Worm (Caenorhabditis elegans) whole organism, L2 larva: ENCODE results near the gene C06C3.7.

Experiments used
- C34F6.9 ChIP-seq: fragments of 150-350 bp; optimal IDR thresholded peaks from 2 replicates; lab custom pipeline; 2014; ENCODE audit warnings: missing biosample characterization, missing genetic modification characterization
- F13H6.1 ChIP-seq: sonication (generic microtip); optimal IDR thresholded peaks from 2 replicates; lab custom pipeline; 2016; ENCODE audit warnings: missing genetic modification characterization, missing compliant biosample characterization
- R02D3.7 ChIP-seq: fragments of 150-350 bp; optimal IDR thresholded peaks from 2 replicates; lab custom pipeline; 2014; ENCODE audit warnings: missing biosample characterization, missing genetic modification characterization
- Y55F3AM.14 ChIP-seq: fragments of 200-800 bp; sonication (Bioruptor generic); optimal IDR thresholded peaks from 2 replicates; lab custom pipeline; 2018; ENCODE audit warnings: mild to moderate bottlenecking, missing genetic modification characterization, missing compliant biosample characterization
- alr-1 ChIP-seq: fragments of 150-350 bp; optimal IDR thresholded peaks from 2 replicates; lab custom pipeline; 2014; ENCODE audit warnings: missing biosample characterization, missing genetic modification characterization
- ama-1 ChIP-seq: fragments of 150-350 bp; optimal IDR thresholded peaks from 2 replicates; lab custom pipeline; 2018; ENCODE audit warnings: inconsistent platforms
- blmp-1 ChIP-seq: sonication (generic microtip); optimal IDR thresholded peaks from 2 replicates; lab custom pipeline; 2017; ENCODE audit warnings: missing genetic modification characterization, mild to moderate bottlenecking, missing compliant biosample characterization, antibody characterized with exemption, moderate library complexity; ENCODE audit not compliant: insufficient read depth
- ceh-16 ChIP-seq: fragments of 150-350 bp; optimal IDR thresholded peaks from 2 replicates; lab custom pipeline; 2014; ENCODE audit warnings: missing biosample characterization, missing genetic modification characterization
- ceh-82 ChIP-seq: fragments of 150-350 bp; optimal IDR thresholded peaks from 2 replicates; lab custom pipeline; 2014; ENCODE audit warnings: missing biosample characterization, missing genetic modification characterization
- crh-2 ChIP-seq: sonication (generic microtip); optimal IDR thresholded peaks from 2 replicates; lab custom pipeline; 2017; ENCODE audit warnings: missing biosample characterization, missing genetic modification characterization
- dmd-4 ChIP-seq: sonication (generic microtip); optimal IDR thresholded peaks from 2 replicates; lab custom pipeline; 2017; ENCODE audit warnings: missing biosample characterization, missing genetic modification characterization
- egl-27 ChIP-seq: sonication (generic microtip); optimal IDR thresholded peaks from 3 replicates; lab custom pipeline; 2017; ENCODE audit warnings: missing biosample characterization, missing genetic modification reagents, missing genetic modification characterization
- elt-1 ChIP-seq: fragments of 150-350 bp; optimal IDR thresholded peaks from 2 replicates; lab custom pipeline; 2014; ENCODE audit warnings: missing biosample characterization, missing genetic modification characterization
- elt-3 ChIP-seq: sonication (generic microtip); optimal IDR thresholded peaks from 2 replicates; lab custom pipeline; 2017; ENCODE audit warnings: missing biosample characterization, missing genetic modification characterization
- fos-1 ChIP-seq: fragments of 150-350 bp; optimal IDR thresholded peaks from 2 replicates; lab custom pipeline; 2014; ENCODE audit warnings: missing biosample characterization, missing genetic modification characterization
- gmeb-1 ChIP-seq: fragments of 150-350 bp; optimal IDR thresholded peaks from 2 replicates; lab custom pipeline; 2014; ENCODE audit warnings: missing biosample characterization, missing genetic modification characterization
- lin-11 ChIP-seq: fragments of 150-350 bp; sonication (generic microtip); optimal IDR thresholded peaks from 2 replicates; lab custom pipeline; 2014; ENCODE audit warnings: missing biosample characterization, missing genetic modification characterization, inconsistent platforms, mixed read lengths
- lin-39 ChIP-seq: fragments of 150-350 bp; optimal IDR thresholded peaks from 2 replicates; lab custom pipeline; 2014; ENCODE audit warnings: missing biosample characterization, missing genetic modification reagents, missing genetic modification characterization
- lsy-2 ChIP-seq, 2 experiments: fragments of 150-350 bp in 1 of 2; sonication (generic microtip) in 1 of 2; optimal IDR thresholded peaks; 2 replicates each; lab custom pipeline; 2014 to 2017; ENCODE audit warnings: missing biosample characterization in 2 of 2, missing genetic modification characterization in 2 of 2
- mbf-1 ChIP-seq: sonication (generic microtip); optimal IDR thresholded peaks from 2 replicates; lab custom pipeline; 2017; ENCODE audit warnings: missing biosample characterization, missing genetic modification characterization
- mdl-1 ChIP-seq, 2 experiments: fragments of 150-350 bp in 1 of 2; sonication (generic microtip) in 1 of 2; optimal IDR thresholded peaks; 2 replicates each; lab custom pipeline; 2017; ENCODE audit warnings: missing biosample characterization in 2 of 2, missing genetic modification characterization in 2 of 2
- nhr-10 ChIP-seq: sonication (generic microtip); optimal IDR thresholded peaks from 2 replicates; lab custom pipeline; 2017; ENCODE audit warnings: missing biosample characterization, missing genetic modification characterization
- nhr-12 ChIP-seq: fragments of 150-350 bp; optimal IDR thresholded peaks from 2 replicates; lab custom pipeline; 2014; ENCODE audit warnings: missing biosample characterization, missing genetic modification characterization
- nhr-129 ChIP-seq: fragments of 150-350 bp; optimal IDR thresholded peaks from 2 replicates; lab custom pipeline; 2014; ENCODE audit warnings: missing biosample characterization, missing genetic modification characterization
- nhr-21 ChIP-seq: fragments of 150-350 bp; optimal IDR thresholded peaks from 2 replicates; lab custom pipeline; 2014; ENCODE audit warnings: missing biosample characterization, missing genetic modification characterization
- nhr-23 ChIP-seq: fragments of 150-350 bp; optimal IDR thresholded peaks from 2 replicates; lab custom pipeline; 2014; ENCODE audit warnings: missing biosample characterization, missing genetic modification reagents, missing genetic modification characterization
- nhr-237 ChIP-seq: fragments of 150-350 bp; optimal IDR thresholded peaks from 2 replicates; lab custom pipeline; 2014; ENCODE audit warnings: missing biosample characterization, missing genetic modification characterization
- nhr-25 ChIP-seq: fragments of 150-350 bp; sonication (generic microtip); optimal IDR thresholded peaks from 3 replicates; lab custom pipeline; 2014; ENCODE audit warnings: missing biosample characterization, missing genetic modification characterization
- nhr-6 ChIP-seq: fragments of 150-350 bp; optimal IDR thresholded peaks from 2 replicates; lab custom pipeline; 2014; ENCODE audit warnings: missing biosample characterization, missing genetic modification characterization
- nhr-77 ChIP-seq: fragments of 150-350 bp; optimal IDR thresholded peaks from 2 replicates; lab custom pipeline; 2014; ENCODE audit warnings: missing biosample characterization, missing genetic modification characterization
- peb-1 ChIP-seq: fragments of 150-350 bp; optimal IDR thresholded peaks from 2 replicates; lab custom pipeline; 2014; ENCODE audit warnings: missing biosample characterization, missing genetic modification characterization
- sem-4 ChIP-seq: fragments of 150-350 bp; optimal IDR thresholded peaks from 2 replicates; lab custom pipeline; 2014; ENCODE audit warnings: missing biosample characterization, missing genetic modification reagents, missing genetic modification characterization
- skn-1 ChIP-seq: sonication (generic microtip); optimal IDR thresholded peaks from 2 replicates; lab custom pipeline; 2017; ENCODE audit warnings: missing biosample characterization, missing genetic modification characterization
- sma-3 ChIP-seq: sonication (generic microtip); optimal IDR thresholded peaks from 2 replicates; lab custom pipeline; 2016; ENCODE audit warnings: missing genetic modification reagents, missing genetic modification characterization, missing compliant biosample characterization
- sma-9 ChIP-seq, 2 experiments: fragments of 150-350 bp in 1 of 2; sonication (generic microtip) in 1 of 2; optimal IDR thresholded peaks; 2 replicates each; lab custom pipeline; 2014 to 2016; ENCODE audit warnings: missing genetic modification characterization in 2 of 2, mild to moderate bottlenecking in 1 of 2, missing biosample characterization in 1 of 2, missing compliant biosample characterization in 1 of 2, missing genetic modification reagents in 1 of 2, moderate library complexity in 1 of 2
- snpc-4 ChIP-seq: fragments of 150-350 bp; optimal IDR thresholded peaks from 2 replicates; lab custom pipeline; 2014; ENCODE audit warnings: missing biosample characterization, missing genetic modification characterization
- unc-55 ChIP-seq: fragments of 150-350 bp; sonication (generic microtip); optimal IDR thresholded peaks from 3 replicates; lab custom pipeline; 2014; ENCODE audit warnings: missing biosample characterization, missing genetic modification reagents, missing genetic modification characterization
- zag-1 ChIP-seq: fragments of 150-350 bp; optimal IDR thresholded peaks from 2 replicates; lab custom pipeline; 2014; ENCODE audit warnings: missing biosample characterization, missing genetic modification characterization
- ztf-1 ChIP-seq: fragments of 200-800 bp; sonication (Bioruptor generic); conservative IDR thresholded peaks from 2 replicates; pipeline ENCODE4 v1.3.6; 2022; ENCODE audit warnings: missing genetic modification characterization, missing compliant biosample characterization
- ztf-4 ChIP-seq: fragments of 150-350 bp; optimal IDR thresholded peaks from 2 replicates; lab custom pipeline; 2014; ENCODE audit warnings: missing biosample characterization, missing genetic modification characterization

C06C3.7 gene

ce11 chrII:9346490-9346889, 38.9 kb upstream of the C06C3.7 start, which contains the start of gene F42A8.1:
F42A8.1 (minus strand) TSS chrII:9346590.
- TF ChIP-seq R02D3.7 (tag; lab: Kevin White, UChicago) (no peak), nhr-10 (tag; lab: Kevin White, UChicago) (no peak), nhr-6 (no peak), nhr-77 (tag; lab: Kevin White, UChicago) (no peak), ama-1 (lab: Kevin White, UChicago) (no peak), sma-3 (no peak), nhr-23 (tag; lab: Kevin White, UChicago) (no peak), F13H6.1 (tag; lab: Kevin White, UChicago) (no peak), egl-27 (no peak), Y55F3AM.14 (GFP tag; lab: Kevin White, UChicago) (no peak), ceh-82 (tag; lab: Kevin White, UChicago) (no peak), alr-1 (tag; lab: Kevin White, UChicago) (no peak)

ce11 chrII:9347444-9347843, 37.9 kb upstream of the C06C3.7 start:
- no peak for TF ChIP-seq nhr-12 (tag; lab: Kevin White, UChicago)
- TF ChIP-seq nhr-21 (tag; lab: Kevin White, UChicago), result no peak
- TF ChIP-seq egl-27, result no peak
- TF ChIP-seq lsy-2 (tag; optimal IDR thresholded peaks at IDR 0.05; lab: Kevin White, UChicago), result no peak
- no peak for TF ChIP-seq sma-3
- TF ChIP-seq crh-2 (tag; lab: Kevin White, UChicago), result no peak
- no peak for TF ChIP-seq F13H6.1 (tag; lab: Kevin White, UChicago)
- no peak for TF ChIP-seq unc-55 (GFP tag; lab: Kevin White, UChicago)
- no peak for TF ChIP-seq mdl-1 (tag; optimal IDR thresholded peaks at IDR 0.05; lab: Kevin White, UChicago)
- TF ChIP-seq ztf-1 (GFP tag; lab: Robert Waterston, UW), result no peak
- no peak for TF ChIP-seq Y55F3AM.14 (GFP tag; lab: Kevin White, UChicago)
- no peak for TF ChIP-seq ztf-4
- no peak for TF ChIP-seq lin-39 (tag; lab: Kevin White, UChicago)

- TF ChIP-seq sma-3 (no peak), peb-1 (tag; lab: Kevin White, UChicago) (no peak), gmeb-1 (tag; lab: Kevin White, UChicago) (no peak), R02D3.7 (tag; lab: Kevin White, UChicago) (peak; percentile 40), nhr-25 (tag; lab: Kevin White, UChicago) (no peak), unc-55 (GFP tag; lab: Kevin White, UChicago) (peak; percentile 57), F13H6.1 (tag; lab: Kevin White, UChicago) (no peak), elt-3 (tag; lab: Kevin White, UChicago) (no peak), egl-27 (no peak), ceh-82 (tag; lab: Kevin White, UChicago) (no peak), crh-2 (tag; lab: Kevin White, UChicago) (no peak), C34F6.9 (tag; lab: Kevin White, UChicago) (peak; percentile 38), lsy-2 (tag; optimal IDR thresholded peaks at IDR 0.05; lab: Kevin White, UChicago) (peak in 1 of 2 experiments; percentile 47), elt-1 (no peak), lin-39 (tag; lab: Kevin White, UChicago) (no peak), fos-1 (tag; lab: Kevin White, UChicago) (no peak), skn-1 (tag; lab: Kevin White, UChicago) (no peak), mbf-1 (no peak)
These were observed 32.7 kb upstream of the C06C3.7 start, which contains the start of the genes sdhb-1 and cup-15 for ce11 chrII:9352669-9353068. sdhb-1 (minus strand) TSS chrII:9352731. cup-15 (plus strand) TSS chrII:9353000.

DNA sequence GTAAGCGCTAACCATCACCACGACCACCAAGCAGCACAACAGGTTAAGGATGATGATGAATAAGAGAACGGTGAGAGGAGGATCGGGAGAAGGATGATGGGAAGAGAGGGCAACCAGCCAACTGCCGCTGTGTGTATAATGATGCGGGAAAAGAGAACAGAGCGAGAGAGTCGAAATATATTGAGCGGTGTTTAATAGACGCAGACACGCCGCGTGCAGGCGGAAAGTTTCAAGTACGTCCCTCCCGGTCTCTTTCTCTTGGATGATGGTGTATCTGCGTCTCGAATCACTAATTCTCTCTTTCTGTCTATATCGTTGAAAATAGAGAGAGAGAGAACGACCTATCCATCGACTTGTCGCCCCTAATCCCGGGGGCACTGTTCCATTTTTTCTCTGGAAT, 28.6 kb upstream of the C06C3.7 start:
- TF ChIP-seq zag-1 (peak; percentile 17), ceh-82 (tag; lab: Kevin White, UChicago) (no peak), R02D3.7 (tag; lab: Kevin White, UChicago) (no peak), fos-1 (tag; lab: Kevin White, UChicago) (peak; percentile 45), nhr-129 (tag; lab: Kevin White, UChicago) (peak; percentile 75), F13H6.1 (tag; lab: Kevin White, UChicago) (peak; percentile 72), C34F6.9 (tag; lab: Kevin White, UChicago) (peak; percentile 52), nhr-237 (tag; lab: Kevin White, UChicago) (no peak), skn-1 (tag; lab: Kevin White, UChicago) (no peak), crh-2 (tag; lab: Kevin White, UChicago) (peak; percentile 28), egl-27 (peak; percentile 75), mbf-1 (no peak), gmeb-1 (tag; lab: Kevin White, UChicago) (no peak), blmp-1 (peak; percentile 58), nhr-21 (tag; lab: Kevin White, UChicago) (peak; percentile 37), dmd-4 (tag; lab: Kevin White, UChicago) (no peak), sma-9 (GFP tag; optimal IDR thresholded peaks at IDR 0.05; lab: Kevin White, UChicago) (peak; percentile 84), sma-9 (tag; optimal IDR thresholded peaks at IDR 0.05; lab: Kevin White, UChicago) (no peak), lsy-2 (tag; optimal IDR thresholded peaks at IDR 0.05; lab: Kevin White, UChicago) (peak in 1 of 2 experiments; percentile 60), sma-3 (peak; percentile 38), lin-39 (tag; lab: Kevin White, UChicago) (no peak), alr-1 (tag; lab: Kevin White, UChicago) (no peak), nhr-25 (tag; lab: Kevin White, UChicago) (peak; percentile 38), elt-1 (no peak), mdl-1 (tag; optimal IDR thresholded peaks at IDR 0.05; lab: Kevin White, UChicago) (peak; percentile 44 to 58), sem-4 (peak; percentile 57), lin-11 (no peak), ceh-16 (tag; lab: Kevin White, UChicago) (no peak), unc-55 (GFP tag; lab: Kevin White, UChicago) (peak; percentile 51), snpc-4 (tag; lab: Kevin White, UChicago) (no peak)
